Worm (Caenorhabditis elegans): ENCODE data around the gene C01G10.14.

Gene C01G10.14

ce11 chrV:15085335-15085800 lies 20.4 kb downstream of the C01G10.14 start, which contains the start of the genes ahsa-1 and C01G10.7:
TSS of gene ahsa-1 (minus strand) at chrV:15085385.
TSS of gene C01G10.7 (plus strand) at chrV:15085747.
- TF ChIP-seq zip-4 (GFP tag; optimal IDR thresholded peaks at IDR 0.05) (peak; percentile 33), nhr-76 (tag; optimal IDR thresholded peaks at IDR 0.05) (no peak), C16A3.4 (tag; optimal IDR thresholded peaks at IDR 0.05) (peak; percentile 93), rnt-1 (tag; optimal IDR thresholded peaks at IDR 0.05) (peak; percentile 99), ceh-8 (GFP tag; optimal IDR thresholded peaks at IDR 0.05) (peak; percentile 58), F16B12.6 (tag; optimal IDR thresholded peaks at IDR 0.05) (peak; percentile 48), sup-37 (GFP tag; optimal IDR thresholded peaks at IDR 0.05) (no peak), C04F5.9 (tag; optimal IDR thresholded peaks at IDR 0.05) (peak; percentile 88), ets-5 (GFP tag; IDR thresholded peaks at IDR 0.05) (no peak), zag-1 (tag; optimal IDR thresholded peaks at IDR 0.05) (peak; percentile 54), egl-27 (tag; optimal IDR thresholded peaks at IDR 0.05) (no peak), mep-1 (tag; optimal IDR thresholded peaks at IDR 0.05) (peak; percentile 96), irx-1 (tag; optimal IDR thresholded peaks at IDR 0.05) (peak; percentile 92), ceh-63 (GFP tag; optimal IDR thresholded peaks at IDR 0.05) (no peak), ceh-90 (tag; optimal IDR thresholded peaks at IDR 0.05) (peak; percentile 92), pag-3 (tag; optimal IDR thresholded peaks at IDR 0.05; ENCODE audit: borderline replicate concordance, insufficient read depth) (no peak), fos-1 (tag; optimal IDR thresholded peaks at IDR 0.05) (peak; percentile 60), blmp-1 (tag; optimal IDR thresholded peaks at IDR 0.05) (peak; percentile 75), alr-1 (tag; optimal IDR thresholded peaks at IDR 0.05; ENCODE audit: borderline replicate concordance) (no peak), fkh-4 (tag; optimal IDR thresholded peaks at IDR 0.05; ENCODE audit: borderline replicate concordance) (peak; percentile 94), pqm-1 (tag; optimal IDR thresholded peaks at IDR 0.05) (no peak), snpc-4 (tag; optimal IDR thresholded peaks at IDR 0.05) (peak; percentile 87), jun-1 (tag; optimal IDR thresholded peaks at IDR 0.05) (peak; percentile 61), ztf-4 (tag; optimal IDR thresholded peaks at IDR 0.05) (peak; percentile 34), nhr-90 (tag; optimal IDR thresholded peaks at IDR 0.05; ENCODE audit: poor library complexity) (peak; percentile 95), nhr-11 (tag; optimal IDR thresholded peaks at IDR 0.05) (no peak), nhr-85 (tag) (peak; percentile 97), sox-4 (tag; optimal IDR thresholded peaks at IDR 0.05) (peak; percentile 91), grh-1 (GFP tag; IDR thresholded peaks at IDR 0.05) (peak; percentile 74), lin-15B (tag; optimal IDR thresholded peaks at IDR 0.05) (peak; percentile 99), unc-30 (tag; optimal IDR thresholded peaks at IDR 0.05) (no peak), pax-3 (tag; optimal IDR thresholded peaks at IDR 0.05) (peak; percentile 99), vab-15 (tag; optimal IDR thresholded peaks at IDR 0.05) (peak; percentile 93), lir-3 (tag; optimal IDR thresholded peaks at IDR 0.05; ENCODE audit: poor library complexity) (peak; percentile 97), hlh-17 (GFP tag; optimal IDR thresholded peaks at IDR 0.05; ENCODE audit: borderline replicate concordance) (no peak), ces-1 (GFP tag; optimal IDR thresholded peaks at IDR 0.05) (no peak), aha-1 (tag; optimal IDR thresholded peaks at IDR 0.05) (peak; percentile 36), unc-62 (GFP tag; optimal IDR thresholded peaks at IDR 0.05) (no peak), unc-98 (GFP tag; IDR thresholded peaks at IDR 0.05) (peak; percentile 87), unc-86 (tag; optimal IDR thresholded peaks at IDR 0.05) (peak; percentile 85), nhr-20 (tag; optimal IDR thresholded peaks at IDR 0.05) (peak; percentile 92), dpl-1 (GFP tag; optimal IDR thresholded peaks at IDR 0.05) (peak; percentile 76 to 86 (median 84)), Y116A8C.19 (tag; optimal IDR thresholded peaks at IDR 0.05; ENCODE audit: borderline replicate concordance) (peak; percentile 69), tbx-2 (tag; optimal IDR thresholded peaks at IDR 0.05) (peak; percentile 94), nhr-77 (tag; optimal IDR thresholded peaks at IDR 0.05) (peak; percentile 80), nhr-19 (GFP tag; conservative IDR thresholded peaks at IDR 0.05) (peak; percentile 87), lsy-2 (tag; optimal IDR thresholded peaks at IDR 0.05) (peak; percentile 89 to 93), lin-13 (GFP tag; optimal IDR thresholded peaks at IDR 0.05) (peak; percentile 88), sptf-1 (tag; optimal IDR thresholded peaks at IDR 0.05) (no peak), C34B4.2 (tag; optimal IDR thresholded peaks at IDR 0.05) (no peak), ztf-11 (tag; optimal IDR thresholded peaks at IDR 0.05) (peak in 1 of 2 experiments; percentile 94), nhr-237 (tag; optimal IDR thresholded peaks at IDR 0.05) (peak; percentile 77)
